Worm (Caenorhabditis elegans) whole organism, L4 larva: ENCODE data around the gene B0244.6.

ENCODE experiments used
- D1046.2 ChIP-seq: fragments of 200-800 bp; sonication (Bioruptor generic); IDR thresholded peaks from 2 replicates; pipeline ENCODE4 v1.3.6; 2022; ENCODE audit warnings: missing genetic modification characterization, missing compliant biosample characterization
- F26F4.8 ChIP-seq: fragments of 200-800 bp; sonication (Bioruptor generic); conservative IDR thresholded peaks from 2 replicates; pipeline ENCODE4 v1.3.6; 2022; ENCODE audit warnings: missing genetic modification characterization, missing compliant biosample characterization
- R02D3.7 ChIP-seq: fragments of 150-350 bp; sonication (generic microtip); optimal IDR thresholded peaks from 3 replicates; lab custom pipeline; 2014; ENCODE audit warnings: missing biosample characterization, missing genetic modification characterization
- T20F7.1 ChIP-seq: fragments of 200-800 bp; sonication (Bioruptor generic); optimal IDR thresholded peaks from 2 replicates; lab custom pipeline; 2018; ENCODE audit warnings: mild to moderate bottlenecking, missing genetic modification characterization, missing compliant biosample characterization
- Y48G9A.11 ChIP-seq: fragments of 200-800 bp; sonication (Bioruptor generic); IDR thresholded peaks from 2 replicates; pipeline ENCODE4 v1.3.6; 2022; ENCODE audit warnings: missing genetic modification reagents, missing genetic modification characterization, missing compliant biosample characterization
- Y5F2A.4 ChIP-seq: fragments of 200-800 bp; sonication (Bioruptor generic); optimal IDR thresholded peaks from 2 replicates; lab custom pipeline; 2018; ENCODE audit warnings: mild to moderate bottlenecking, missing genetic modification characterization, missing compliant biosample characterization
- attf-4 ChIP-seq: sonication (generic microtip); optimal IDR thresholded peaks from 3 replicates; lab custom pipeline; 2017; ENCODE audit warnings: missing biosample characterization, missing genetic modification characterization
- ceh-20 ChIP-seq: fragments of 200-800 bp; sonication (Bioruptor generic); IDR thresholded peaks from 2 replicates; pipeline ENCODE4 v1.3.6; 2022; ENCODE audit warnings: missing genetic modification reagents, missing genetic modification characterization, missing compliant biosample characterization
- ceh-62 ChIP-seq: sonication (generic microtip); optimal IDR thresholded peaks from 2 replicates; lab custom pipeline; 2017; ENCODE audit warnings: missing biosample characterization, missing genetic modification characterization
- ces-1 ChIP-seq: fragments of 150-350 bp; sonication (generic microtip); optimal IDR thresholded peaks from 4 replicates; lab custom pipeline; 2014; ENCODE audit warnings: missing biosample characterization, missing genetic modification reagents, missing genetic modification characterization
- ctbp-1 ChIP-seq: fragments of 200-800 bp; sonication (Bioruptor generic); IDR thresholded peaks from 2 replicates; pipeline ENCODE4 v1.3.6; 2022; ENCODE audit warnings: missing genetic modification reagents, missing genetic modification characterization, missing compliant biosample characterization
- daf-12 ChIP-seq: fragments of 150-350 bp; optimal IDR thresholded peaks from 2 replicates; lab custom pipeline; 2014; ENCODE audit warnings: missing biosample characterization, missing genetic modification reagents, missing genetic modification characterization
- daf-16 ChIP-seq, 3 experiments: sonication (generic microtip); optimal IDR thresholded peaks; 2 replicates each; lab custom pipeline; 2016 to 2017; ENCODE audit warnings: missing genetic modification characterization in 3 of 3, missing genetic modification reagents in 3 of 3, mild to moderate bottlenecking in 2 of 3, missing compliant biosample characterization in 2 of 3, missing biosample characterization in 1 of 3, moderate library complexity in 1 of 3
- daf-19 ChIP-seq: fragments of 200-800 bp; sonication (Bioruptor generic); conservative IDR thresholded peaks from 2 replicates; pipeline ENCODE4 v1.3.6; 2022; ENCODE audit warnings: missing genetic modification characterization, missing compliant biosample characterization
- dmd-6 ChIP-seq: fragments of 200-800 bp; sonication (Bioruptor generic); IDR thresholded peaks from 2 replicates; pipeline ENCODE4 v1.3.6; 2022; ENCODE audit warnings: missing genetic modification reagents, missing genetic modification characterization, missing compliant biosample characterization
- egl-43 ChIP-seq: fragments of 200-800 bp; sonication (Bioruptor generic); IDR thresholded peaks from 2 replicates; pipeline ENCODE4 v1.3.6; 2022; ENCODE audit warnings: missing genetic modification reagents, missing genetic modification characterization, missing compliant biosample characterization
- fkh-10 ChIP-seq: fragments of 150-350 bp; optimal IDR thresholded peaks from 2 replicates; lab custom pipeline; 2014; ENCODE audit warnings: missing biosample characterization, missing genetic modification reagents, missing genetic modification characterization
- gei-8 ChIP-seq: fragments of 200-800 bp; sonication (Bioruptor generic); optimal IDR thresholded peaks from 2 replicates; lab custom pipeline; 2018; ENCODE audit warnings: mild to moderate bottlenecking, missing genetic modification characterization, missing compliant biosample characterization
- hif-1 ChIP-seq, 2 experiments: sonication (generic microtip); optimal IDR thresholded peaks; 2 replicates each; lab custom pipeline; 2016 to 2017; ENCODE audit warnings: missing compliant biosample characterization in 2 of 2, missing genetic modification characterization in 2 of 2, missing genetic modification reagents in 2 of 2, missing genotype in 2 of 2, mild to moderate bottlenecking in 1 of 2
- hlh-11 ChIP-seq: fragments of 200-800 bp; sonication (Bioruptor generic); optimal IDR thresholded peaks from 2 replicates; lab custom pipeline; 2018; ENCODE audit warnings: mild to moderate bottlenecking, missing genetic modification characterization, missing compliant biosample characterization
- hmg-1.1 ChIP-seq: fragments of 200-800 bp; sonication (Bioruptor generic); IDR thresholded peaks from 2 replicates; pipeline ENCODE4 v1.3.6; 2022; ENCODE audit warnings: missing genetic modification reagents, missing genetic modification characterization, missing compliant biosample characterization
- lim-7 ChIP-seq: fragments of 200-800 bp; sonication (Bioruptor generic); IDR thresholded peaks from 2 replicates; pipeline ENCODE4 v1.3.6; 2022; ENCODE audit warnings: missing genetic modification characterization, missing compliant biosample characterization
- lin-15B ChIP-seq: fragments of 150-350 bp; sonication (generic microtip); optimal IDR thresholded peaks from 3 replicates; lab custom pipeline; 2014; ENCODE audit warnings: missing biosample characterization, missing genetic modification characterization
- lir-3 ChIP-seq: sonication (generic microtip); optimal IDR thresholded peaks from 2 replicates; lab custom pipeline; 2016; ENCODE audit warnings: mild to moderate bottlenecking, missing genetic modification characterization, missing compliant biosample characterization
- lsy-2 ChIP-seq, 2 experiments: fragments of 150-350 bp in 1 of 2; sonication (generic microtip) in 1 of 2; optimal IDR thresholded peaks; 2 replicates each; lab custom pipeline; 2014 to 2017; ENCODE audit warnings: missing biosample characterization in 2 of 2, missing genetic modification characterization in 2 of 2
- madf-5 ChIP-seq, 2 experiments: fragments of 200-800 bp; sonication (Bioruptor generic); IDR thresholded peaks; 2 replicates each; pipeline ENCODE4 v1.3.6; 2022; ENCODE audit warnings: missing compliant biosample characterization in 2 of 2, missing genetic modification characterization in 2 of 2
- mdl-1 ChIP-seq, 2 experiments: fragments of 150-350 bp in 1 of 2; sonication (generic microtip) in 1 of 2; optimal IDR thresholded peaks; 2 replicates each; lab custom pipeline; 2014 to 2017; ENCODE audit warnings: missing biosample characterization in 2 of 2, missing genetic modification characterization in 2 of 2
- mep-1 ChIP-seq: fragments of 150-350 bp; sonication (generic microtip); optimal IDR thresholded peaks from 3 replicates; lab custom pipeline; 2014; ENCODE audit warnings: missing biosample characterization, missing genetic modification characterization
- mes-2 ChIP-seq: sonication (generic microtip); optimal IDR thresholded peaks from 2 replicates; lab custom pipeline; 2016; ENCODE audit warnings: missing genotype, mild to moderate bottlenecking, missing genetic modification characterization, missing compliant biosample characterization; ENCODE audit not compliant: poor library complexity, severe bottlenecking
- mxl-3 ChIP-seq: fragments of 200-800 bp; sonication (Bioruptor generic); optimal IDR thresholded peaks from 2 replicates; lab custom pipeline; 2018; ENCODE audit warnings: mild to moderate bottlenecking, missing genetic modification characterization, missing compliant biosample characterization
- nhr-11 ChIP-seq: fragments of 150-350 bp; optimal IDR thresholded peaks from 2 replicates; lab custom pipeline; 2014; ENCODE audit warnings: missing biosample characterization, missing genetic modification characterization
- nhr-111 ChIP-seq: fragments of 200-800 bp; sonication (Bioruptor generic); optimal IDR thresholded peaks from 2 replicates; lab custom pipeline; 2018; ENCODE audit warnings: mild to moderate bottlenecking, missing genetic modification characterization, missing compliant biosample characterization
- nhr-41 ChIP-seq: fragments of 200-800 bp; sonication (Bioruptor generic); IDR thresholded peaks from 2 replicates; pipeline ENCODE4 v1.3.6; 2022; ENCODE audit warnings: missing genetic modification reagents, missing genetic modification characterization, missing compliant biosample characterization
- pha-4 ChIP-seq, 2 experiments: fragments of 150-350 bp in 1 of 2; fragments of 200-800 bp in 1 of 2; sonication (Bioruptor generic) in 1 of 2; IDR thresholded peaks in 1 of 2; optimal IDR thresholded peaks in 1 of 2; 2 replicates each; pipeline versions ENCODE4 v1.3.6 to Lab custom; 2014 to 2022; ENCODE audit warnings: missing genetic modification characterization in 2 of 2, missing genetic modification reagents in 2 of 2, missing biosample characterization in 1 of 2, missing compliant biosample characterization in 1 of 2
- skn-1 ChIP-seq: fragments of 150-350 bp; optimal IDR thresholded peaks from 2 replicates; lab custom pipeline; 2014; ENCODE audit warnings: missing biosample characterization, missing genetic modification characterization
- tra-1 ChIP-seq: fragments of 200-800 bp; sonication (Bioruptor generic); IDR thresholded peaks from 2 replicates; pipeline ENCODE4 v1.3.6; 2022; ENCODE audit warnings: missing genetic modification reagents, missing genetic modification characterization, missing compliant biosample characterization
- zag-1 ChIP-seq: fragments of 150-350 bp; optimal IDR thresholded peaks from 2 replicates; lab custom pipeline; 2014; ENCODE audit warnings: missing biosample characterization, missing genetic modification characterization
- zfp-3 ChIP-seq: fragments of 200-800 bp; sonication (Bioruptor generic); conservative IDR thresholded peaks from 2 replicates; pipeline ENCODE4 v1.3.6; 2022; ENCODE audit warnings: missing genetic modification reagents, missing genetic modification characterization, missing compliant biosample characterization
- zip-11 ChIP-seq: fragments of 200-800 bp; sonication (Bioruptor generic); IDR thresholded peaks from 2 replicates; pipeline ENCODE4 v1.3.6; 2022; ENCODE audit warnings: missing genetic modification characterization, missing compliant biosample characterization
- zip-2 ChIP-seq: fragments of 150-350 bp; optimal IDR thresholded peaks from 2 replicates; lab custom pipeline; 2014; ENCODE audit warnings: missing biosample characterization, missing genetic modification characterization

Gene B0244.6

ce11 chrIII:5769726-5770235 is 32.0 kb downstream of the B0244.6 start, which contains the start of gene cutl-23 (continued):
- peak; percentile 83; the same call in 1 of the 2 replicates for TF ChIP-seq pha-4 (GFP tag; IDR thresholded peaks at IDR 0.05; lab: Robert Waterston, UW)
- TF ChIP-seq pha-4 (tag; optimal IDR thresholded peaks at IDR 0.05; lab: Kevin White, UChicago), result no peak
- TF ChIP-seq F26F4.8, result peak; percentile 80; the same call in 1 of the 2 replicates
- TF ChIP-seq lim-7, result peak; percentile 86
- peak in 1 of 2 experiments; percentile 10 for TF ChIP-seq hif-1 (tag; optimal IDR thresholded peaks at IDR 0.05; lab: Kevin White, UChicago)
- no peak for TF ChIP-seq attf-4 (tag; lab: Kevin White, UChicago)
- peak; percentile 51 for TF ChIP-seq mxl-3 (GFP tag; lab: Kevin White, UChicago)
- TF ChIP-seq tra-1 (GFP tag; lab: Robert Waterston, UW), result no peak
- TF ChIP-seq zip-11 (GFP tag; lab: Robert Waterston, UW), result no peak
- no peak for TF ChIP-seq gei-8
- no peak for TF ChIP-seq lsy-2 (tag; optimal IDR thresholded peaks at IDR 0.05; lab: Kevin White, UChicago)
- no peak for TF ChIP-seq mdl-1 (tag; optimal IDR thresholded peaks at IDR 0.05; lab: Kevin White, UChicago)
- no peak for TF ChIP-seq lin-15B (tag; lab: Kevin White, UChicago)
- no peak for TF ChIP-seq R02D3.7 (tag; lab: Kevin White, UChicago)
- TF ChIP-seq zag-1 (tag; lab: Kevin White, UChicago), result no peak
- peak; percentile 85 for TF ChIP-seq egl-43 (GFP tag; lab: Robert Waterston, UW)
- no peak for TF ChIP-seq T20F7.1 (GFP tag; lab: Kevin White, UChicago)
- TF ChIP-seq ceh-62, result no peak
- peak in 1 of 2 experiments; percentile 34 for TF ChIP-seq daf-16 (GFP tag; optimal IDR thresholded peaks at IDR 0.05; lab: Kevin White, UChicago)
- TF ChIP-seq daf-16 (tag; optimal IDR thresholded peaks at IDR 0.05; lab: Kevin White, UChicago), result no peak
- TF ChIP-seq Y5F2A.4, result peak; percentile 35
- no peak for TF ChIP-seq zfp-3 (GFP tag; lab: Robert Waterston, UW)
- 0 out of 2 replicates have a peak, but pooled peaks have one; percentile 30 for TF ChIP-seq ceh-20 (GFP tag; lab: Robert Waterston, UW)
- TF ChIP-seq D1046.2 (GFP tag; lab: Robert Waterston, UW), result peak; percentile 71; the same call in 1 of the 2 replicates
- no peak for TF ChIP-seq nhr-111 (GFP tag; lab: Kevin White, UChicago)
- TF ChIP-seq ces-1 (GFP tag; lab: Kevin White, UChicago), result no peak
- TF ChIP-seq daf-19 (GFP tag; lab: Robert Waterston, UW), result peak; percentile 58; the same call in 1 of the 2 replicates
- peak; percentile 77 for TF ChIP-seq Y48G9A.11 (GFP tag; lab: Robert Waterston, UW)
- TF ChIP-seq nhr-41 (GFP tag; lab: Robert Waterston, UW), result no peak
- peak; percentile 19 for TF ChIP-seq hlh-11
- peak; percentile 24; the same call in 1 of the 2 replicates for TF ChIP-seq dmd-6 (GFP tag; lab: Robert Waterston, UW)
- peak; percentile 49; the same call in 1 of the 2 replicates for TF ChIP-seq hmg-1.1 (GFP tag; lab: Robert Waterston, UW)
- no peak for TF ChIP-seq skn-1 (tag; lab: Kevin White, UChicago)
- TF ChIP-seq daf-12 (tag; lab: Kevin White, UChicago), result no peak
- no peak for TF ChIP-seq mep-1
- peak; percentile 72 for TF ChIP-seq ctbp-1 (GFP tag; lab: Robert Waterston, UW)
- no peak for TF ChIP-seq fkh-10
- TF ChIP-seq mes-2 (tag; lab: Kevin White, UChicago), result peak; percentile 77
- TF ChIP-seq lir-3 (tag; lab: Kevin White, UChicago), result peak; percentile 69
- TF ChIP-seq zip-2 (tag; lab: Kevin White, UChicago), result no peak
- peak in 1 of 2 experiments; percentile 60; a peak in 1 of 4 replicates for TF ChIP-seq madf-5 (GFP tag; IDR thresholded peaks at IDR 0.05; lab: Robert Waterston, UW)
- TF ChIP-seq nhr-11 (tag; lab: Kevin White, UChicago), result no peak
